Fruit fly (Drosophila melanogaster): ENCODE measurements around the gene Reg-2.

The Reg-2 gene

dm6 chr3L:642146-642864 is 35.9 kb upstream of the Reg-2 start:
- no peak for TF ChIP-seq kay (GFP tag; ENCODE audit: borderline replicate concordance)
- TF ChIP-seq Crg-1 (GFP tag; optimal IDR thresholded peaks at IDR 0.05) = no peak
- TF ChIP-seq bab1 (GFP tag; optimal IDR thresholded peaks at IDR 0.05) = no peak
- no peak for TF ChIP-seq tj (GFP tag; optimal IDR thresholded peaks at IDR 0.05)
- no peak for TF ChIP-seq CG14711 (tag; optimal IDR thresholded peaks at IDR 0.05)

dm6 chr3L:641436-641835 is 35.1 kb upstream of the Reg-2 start:
- TF ChIP-seq CG12768 (GFP tag; optimal IDR thresholded peaks at IDR 0.05) (no peak), CG11617 (GFP tag; optimal IDR thresholded peaks at IDR 0.05) (no peak)

DNA sequence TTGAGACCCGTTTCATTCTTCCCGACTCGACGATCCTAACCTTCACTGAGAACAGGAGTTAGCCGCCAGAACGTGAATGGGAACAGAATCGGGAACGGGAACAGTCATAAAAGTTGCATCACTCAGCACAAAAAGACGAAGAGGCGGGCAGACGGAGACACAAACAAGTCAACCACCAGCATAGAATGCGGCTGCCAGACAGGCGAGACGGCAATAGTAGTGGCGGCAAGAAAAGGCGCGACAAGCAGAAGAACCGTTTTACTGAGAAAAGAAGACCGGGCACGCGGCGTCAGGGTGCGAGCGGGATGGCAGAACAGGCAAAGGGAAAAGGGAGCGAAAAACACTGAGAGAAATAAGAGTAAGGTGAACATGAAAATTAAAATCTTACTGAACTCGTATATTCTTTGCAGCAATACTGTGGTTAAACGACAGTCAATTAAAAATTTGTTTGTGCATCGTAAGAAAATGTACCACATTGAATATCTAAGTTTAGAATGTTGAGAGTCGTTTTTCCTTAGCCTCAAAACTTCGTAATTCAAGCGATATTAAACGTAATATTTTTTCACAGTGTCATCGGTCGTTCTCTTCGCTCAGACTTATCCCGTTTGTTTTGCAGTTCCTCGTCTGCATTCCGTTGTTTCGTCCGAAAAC is 34.1 kb upstream of the Reg-2 start:
- TF ChIP-seq CG33017 (tag; optimal IDR thresholded peaks at IDR 0.05) (no peak), CG1620 (GFP tag; optimal IDR thresholded peaks at IDR 0.05) (peak; percentile 67), cnc (optimal IDR thresholded peaks at IDR 0.05) (no peak), CG7045 (GFP tag; optimal IDR thresholded peaks at IDR 0.05) (no peak), CG7101 (tag; optimal IDR thresholded peaks at IDR 0.05) (peak; percentile 69), CG11617 (GFP tag; optimal IDR thresholded peaks at IDR 0.05) (peak; percentile 62), tj (GFP tag; optimal IDR thresholded peaks at IDR 0.05) (peak; percentile 97), ovo (GFP tag; optimal IDR thresholded peaks at IDR 0.05) (peak; percentile 81), bab1 (GFP tag; optimal IDR thresholded peaks at IDR 0.05) (peak; percentile 79), Mnt (GFP tag; optimal IDR thresholded peaks at IDR 0.05) (peak; percentile 32), Crg-1 (GFP tag; optimal IDR thresholded peaks at IDR 0.05) (peak; percentile 22), CG14711 (tag; optimal IDR thresholded peaks at IDR 0.05) (peak; percentile 72), Hr96 (GFP tag; optimal IDR thresholded peaks at IDR 0.05) (peak; percentile 56), pad (GFP tag; optimal IDR thresholded peaks at IDR 0.05) (peak; percentile 81), kay (GFP tag; ENCODE audit: borderline replicate concordance) (no peak)

- no peak for TF ChIP-seq CG7101 (tag; optimal IDR thresholded peaks at IDR 0.05)
- peak; percentile 39 for TF ChIP-seq pad (GFP tag; optimal IDR thresholded peaks at IDR 0.05)
Observed at dm6 chr3L:639460-640103, 33.2 kb upstream of the Reg-2 start.

- TF ChIP-seq CG14711 (tag; optimal IDR thresholded peaks at IDR 0.05) (no peak), kay (GFP tag; ENCODE audit: borderline replicate concordance) (peak; percentile 72), Hr96 (GFP tag; optimal IDR thresholded peaks at IDR 0.05) (peak; percentile 16), CG7101 (tag; optimal IDR thresholded peaks at IDR 0.05) (no peak)
Observed at dm6 chr3L:638757-639353, 32.5 kb upstream of the Reg-2 start.

DNA sequence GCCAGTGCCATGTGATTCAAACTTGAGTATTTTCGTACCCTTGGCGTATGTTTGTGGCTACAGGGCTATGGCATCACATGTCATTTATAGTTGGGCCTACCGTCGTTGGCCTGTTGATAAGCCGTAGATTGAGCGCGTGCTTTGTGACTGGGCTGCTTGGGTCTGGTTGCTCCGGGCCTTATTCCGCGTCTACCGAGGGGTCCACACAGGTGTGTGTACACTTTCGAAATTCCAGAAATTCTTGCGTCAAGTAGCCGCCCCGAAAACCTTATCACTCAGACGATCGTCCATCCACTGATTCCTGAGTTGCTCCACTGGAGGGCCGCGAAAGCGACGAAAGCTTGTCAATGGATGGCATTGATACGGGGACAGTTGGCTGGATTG is 31.7 kb upstream of the Reg-2 start:
- TF ChIP-seq ovo (GFP tag; optimal IDR thresholded peaks at IDR 0.05) = no peak
- TF ChIP-seq CG11617 (GFP tag; optimal IDR thresholded peaks at IDR 0.05) = no peak
- no peak for TF ChIP-seq toe (GFP tag; optimal IDR thresholded peaks at IDR 0.05)
- TF ChIP-seq CG7045 (GFP tag; optimal IDR thresholded peaks at IDR 0.05) = no peak
- TF ChIP-seq CG7101 (tag; optimal IDR thresholded peaks at IDR 0.05) = no peak
- no peak for TF ChIP-seq Hr96 (GFP tag; optimal IDR thresholded peaks at IDR 0.05)
- TF ChIP-seq bab1 (GFP tag; optimal IDR thresholded peaks at IDR 0.05) = no peak
- TF ChIP-seq Mnt (GFP tag; optimal IDR thresholded peaks at IDR 0.05) = peak; percentile 63
- TF ChIP-seq pad (GFP tag; optimal IDR thresholded peaks at IDR 0.05) = no peak
- peak; percentile 73 for TF ChIP-seq cic (GFP tag; optimal IDR thresholded peaks at IDR 0.05)
- no peak for TF ChIP-seq tj (GFP tag; optimal IDR thresholded peaks at IDR 0.05)
- peak; percentile 26 for TF ChIP-seq kay (GFP tag; ENCODE audit: borderline replicate concordance)
- peak; percentile 2 for TF ChIP-seq CG5204 (GFP tag; optimal IDR thresholded peaks at IDR 0.05)
- no peak for TF ChIP-seq CG12768 (GFP tag; optimal IDR thresholded peaks at IDR 0.05)

DNA sequence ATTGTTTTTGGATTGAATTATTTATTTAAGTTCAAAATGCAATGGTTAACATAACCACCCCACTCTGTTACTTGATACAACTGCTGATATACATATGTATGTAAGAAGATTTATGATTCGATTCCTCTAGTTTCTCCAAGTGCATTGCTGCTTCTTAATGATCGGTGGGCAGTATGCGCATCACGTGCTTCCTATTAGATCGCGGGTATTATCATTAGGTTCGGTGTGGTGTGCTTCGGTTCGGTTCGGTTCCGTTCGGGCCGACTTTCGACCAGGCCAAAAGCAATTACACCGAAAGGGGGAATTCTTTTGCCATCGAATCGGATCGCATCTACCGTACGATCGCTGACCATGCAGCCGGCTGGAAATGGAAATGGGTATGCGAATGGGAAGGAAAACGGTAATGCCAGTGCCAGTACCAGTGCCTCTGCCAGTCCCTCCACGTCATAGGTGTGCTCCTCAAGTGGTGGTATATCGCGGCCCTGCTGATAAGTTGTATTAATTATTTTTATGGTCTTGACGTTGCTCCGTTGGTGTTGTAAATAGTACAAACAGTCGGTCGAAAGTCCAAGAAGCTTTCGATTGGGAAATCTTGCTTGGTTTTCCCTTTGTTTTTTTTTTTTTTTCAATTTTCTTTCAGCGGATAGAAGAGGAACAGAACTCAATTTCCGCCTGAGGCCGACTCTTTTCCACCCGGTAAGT is 31.1 kb upstream of the Reg-2 start:
- TF ChIP-seq CG11617 (GFP tag; optimal IDR thresholded peaks at IDR 0.05) (no peak), Mnt (GFP tag; optimal IDR thresholded peaks at IDR 0.05) (no peak), tj (GFP tag; optimal IDR thresholded peaks at IDR 0.05) (peak; percentile 33), kay (GFP tag; ENCODE audit: borderline replicate concordance) (peak; percentile 61), bab1 (GFP tag; optimal IDR thresholded peaks at IDR 0.05) (no peak), cic (GFP tag; optimal IDR thresholded peaks at IDR 0.05) (no peak), cnc (optimal IDR thresholded peaks at IDR 0.05) (no peak), CG33017 (tag; optimal IDR thresholded peaks at IDR 0.05) (no peak), CG5204 (GFP tag; optimal IDR thresholded peaks at IDR 0.05) (no peak), CG12768 (GFP tag; optimal IDR thresholded peaks at IDR 0.05) (peak; percentile 47), CG7045 (GFP tag; optimal IDR thresholded peaks at IDR 0.05) (no peak)
